Fruit fly (Drosophila melanogaster): ENCODE measurements around the gene kek5.

dm6 chrX:19321820-19322708 lies 30.9 kb upstream of the kek5 start, which contains the start of gene out:
- peak; percentile 78 for TF ChIP-seq tj (GFP tag; optimal IDR thresholded peaks at IDR 0.05)
- TF ChIP-seq Crg-1 (GFP tag; optimal IDR thresholded peaks at IDR 0.05), result peak; percentile 73
- TF ChIP-seq Clk (GFP tag; optimal IDR thresholded peaks at IDR 0.05), result peak; percentile 78
- peak; percentile 85 for TF ChIP-seq CG14711 (tag; optimal IDR thresholded peaks at IDR 0.05)

Measured in whole organism, adult.